Worm (Caenorhabditis elegans): ENCODE data around the gene T28F3.9.

ce11 chrIV:17291629-17292199 lies 16.6 kb upstream of the T28F3.9 start, which contains the start of the genes T28F3.11 and slc-17.4:
- no peak for TF ChIP-seq T22C8.4 (GFP tag; IDR thresholded peaks at IDR 0.05)
- TF ChIP-seq flt-1 (GFP tag; IDR thresholded peaks at IDR 0.05), result no peak
